Worm (Caenorhabditis elegans) whole organism, L1 larva: ENCODE data around the gene F47F2.3.

ENCODE experiments used
- F16B12.6 ChIP-seq: fragments of 150-350 bp; optimal IDR thresholded peaks from 2 replicates; lab custom pipeline; 2014; ENCODE audit warnings: missing biosample characterization, missing genetic modification characterization
- aha-1 ChIP-seq: fragments of 150-350 bp; optimal IDR thresholded peaks from 2 replicates; lab custom pipeline; 2014; ENCODE audit warnings: missing biosample characterization, missing genetic modification characterization
- aly-2 ChIP-seq: fragments of 150-350 bp; optimal IDR thresholded peaks from 2 replicates; lab custom pipeline; 2014; ENCODE audit warnings: missing biosample characterization, missing genetic modification characterization
- blmp-1 ChIP-seq: fragments of 150-350 bp; optimal IDR thresholded peaks from 2 replicates; lab custom pipeline; 2014; ENCODE audit warnings: missing biosample characterization, missing genetic modification characterization
- ceh-63 ChIP-seq: fragments of 200-800 bp; sonication (Bioruptor generic); optimal IDR thresholded peaks from 2 replicates; lab custom pipeline; 2018; ENCODE audit warnings: mild to moderate bottlenecking, missing genetic modification characterization, missing compliant biosample characterization
- ceh-82 ChIP-seq, 3 experiments: fragments of 150-350 bp in 1 of 3; sonication (generic microtip) in 2 of 3; optimal IDR thresholded peaks; 2 replicates each; lab custom pipeline; 2014 to 2017; ENCODE audit warnings: missing biosample characterization in 3 of 3, missing genetic modification characterization in 3 of 3
- ceh-90 ChIP-seq: sonication (generic microtip); optimal IDR thresholded peaks from 2 replicates; lab custom pipeline; 2016; ENCODE audit warnings: missing genetic modification characterization, missing compliant biosample characterization
- dpl-1 ChIP-seq, 3 experiments: fragments of 150-350 bp in 2 of 3; sonication (generic microtip) in 1 of 3; optimal IDR thresholded peaks; 2 replicates each; lab custom pipeline; 2014 to 2017; ENCODE audit warnings: missing biosample characterization in 3 of 3, missing genetic modification characterization in 3 of 3, missing genetic modification reagents in 3 of 3
- efl-3 ChIP-seq: fragments of 200-800 bp; sonication (Bioruptor generic); optimal IDR thresholded peaks from 2 replicates; lab custom pipeline; 2018; ENCODE audit warnings: mild to moderate bottlenecking, missing genetic modification characterization, missing compliant biosample characterization
- elt-3 ChIP-seq, 6 experiments: fragments of 150-350 bp in 1 of 6; sonication (generic microtip); optimal IDR thresholded peaks; 2 replicates each; lab custom pipeline; 2017 to 2018; ENCODE audit warnings: missing biosample characterization in 6 of 6, missing genetic modification characterization in 6 of 6, inconsistent platforms in 1 of 6
- fkh-10 ChIP-seq: sonication (generic microtip); optimal IDR thresholded peaks from 2 replicates; lab custom pipeline; 2017; ENCODE audit warnings: missing biosample characterization, missing genetic modification reagents, missing genetic modification characterization
- fkh-4 ChIP-seq: sonication (generic microtip); optimal IDR thresholded peaks from 2 replicates; lab custom pipeline; 2016; ENCODE audit warnings: missing compliant biosample characterization, missing genetic modification characterization, borderline replicate concordance
- irx-1 ChIP-seq: sonication (generic microtip); optimal IDR thresholded peaks from 2 replicates; lab custom pipeline; 2016; ENCODE audit warnings: missing genetic modification characterization, missing compliant biosample characterization
- isw-1 ChIP-seq: fragments of 200-800 bp; sonication (Bioruptor generic); IDR thresholded peaks from 2 replicates; pipeline ENCODE4 v1.3.6; 2022; ENCODE audit warnings: missing genetic modification characterization, missing compliant biosample characterization
- jun-1 ChIP-seq: fragments of 150-350 bp; optimal IDR thresholded peaks from 2 replicates; lab custom pipeline; 2014; ENCODE audit warnings: missing biosample characterization, missing genetic modification reagents, missing genetic modification characterization
- lin-14 ChIP-seq: fragments of 200-800 bp; sonication (Bioruptor generic); optimal IDR thresholded peaks from 2 replicates; lab custom pipeline; 2018; ENCODE audit warnings: mild to moderate bottlenecking, missing genetic modification characterization, moderate library complexity, missing compliant biosample characterization
- lsy-2 ChIP-seq, 2 experiments: fragments of 150-350 bp; optimal IDR thresholded peaks; 2 replicates each; lab custom pipeline; 2014; ENCODE audit warnings: missing biosample characterization in 2 of 2, missing genetic modification characterization in 2 of 2
- mdl-1 ChIP-seq, 2 experiments: fragments of 150-350 bp; optimal IDR thresholded peaks; 2 replicates each; lab custom pipeline; 2014 to 2017; ENCODE audit warnings: missing biosample characterization in 2 of 2, missing genetic modification characterization in 2 of 2, inconsistent platforms in 1 of 2
- mep-1 ChIP-seq: fragments of 150-350 bp; optimal IDR thresholded peaks from 2 replicates; lab custom pipeline; 2014; ENCODE audit warnings: missing biosample characterization, missing genetic modification characterization
- nhr-12 ChIP-seq: sonication (generic microtip); optimal IDR thresholded peaks from 2 replicates; lab custom pipeline; 2017; ENCODE audit warnings: missing biosample characterization, missing genetic modification characterization
- nhr-19 ChIP-seq: fragments of 200-800 bp; sonication (Bioruptor generic); conservative IDR thresholded peaks from 2 replicates; pipeline ENCODE4 v1.3.6; 2022; ENCODE audit warnings: missing genetic modification characterization, missing compliant biosample characterization
- nhr-20 ChIP-seq: sonication (generic microtip); optimal IDR thresholded peaks from 2 replicates; lab custom pipeline; 2016; ENCODE audit warnings: mild to moderate bottlenecking, missing genetic modification characterization, missing compliant biosample characterization
- nhr-47 ChIP-seq: sonication (generic microtip); optimal IDR thresholded peaks from 2 replicates; lab custom pipeline; 2016; ENCODE audit warnings: mild to moderate bottlenecking, missing genetic modification characterization, moderate library complexity, missing compliant biosample characterization
- nhr-71 ChIP-seq: sonication (generic microtip); optimal IDR thresholded peaks from 2 replicates; lab custom pipeline; 2016; ENCODE audit warnings: mild to moderate bottlenecking, missing genetic modification characterization, moderate library complexity, missing compliant biosample characterization
- nhr-76 ChIP-seq: sonication (generic microtip); optimal IDR thresholded peaks from 2 replicates; lab custom pipeline; 2017; ENCODE audit warnings: missing biosample characterization, missing genetic modification characterization
- nhr-77 ChIP-seq: fragments of 150-350 bp; optimal IDR thresholded peaks from 2 replicates; lab custom pipeline; 2014; ENCODE audit warnings: missing biosample characterization, missing genetic modification characterization
- nhr-84 ChIP-seq: sonication (generic microtip); optimal IDR thresholded peaks from 2 replicates; lab custom pipeline; 2017; ENCODE audit warnings: missing biosample characterization, missing genetic modification characterization
- nhr-85 ChIP-seq: sonication (generic microtip); peaks from one replicate; lab custom pipeline; 2016; ENCODE audit warnings: missing genetic modification characterization, inconsistent platforms, missing compliant biosample characterization
- pag-3 ChIP-seq: sonication (generic microtip); optimal IDR thresholded peaks from 2 replicates; lab custom pipeline; 2017; ENCODE audit warnings: missing genetic modification characterization, mild to moderate bottlenecking, missing compliant biosample characterization, antibody characterized with exemption, borderline replicate concordance; ENCODE audit not compliant: insufficient read depth
- pqm-1 ChIP-seq: sonication (generic microtip); optimal IDR thresholded peaks from 3 replicates; lab custom pipeline; 2017; ENCODE audit warnings: missing biosample characterization, missing genetic modification characterization
- rnt-1 ChIP-seq: sonication (generic microtip); optimal IDR thresholded peaks from 2 replicates; lab custom pipeline; 2016; ENCODE audit warnings: mild to moderate bottlenecking, missing genetic modification characterization, moderate library complexity, missing compliant biosample characterization
- snpc-4 ChIP-seq: fragments of 150-350 bp; optimal IDR thresholded peaks from 2 replicates; lab custom pipeline; 2014; ENCODE audit warnings: missing biosample characterization, missing genetic modification characterization
- sox-4 ChIP-seq: sonication (generic microtip); optimal IDR thresholded peaks from 2 replicates; lab custom pipeline; 2016; ENCODE audit warnings: missing genetic modification characterization, missing compliant biosample characterization
- sup-37 ChIP-seq: fragments of 200-800 bp; sonication (Bioruptor generic); optimal IDR thresholded peaks from 2 replicates; lab custom pipeline; 2018; ENCODE audit warnings: mild to moderate bottlenecking, missing genetic modification characterization, missing compliant biosample characterization
- swsn-7 ChIP-seq: sonication (generic microtip); optimal IDR thresholded peaks from 2 replicates; lab custom pipeline; 2016; ENCODE audit warnings: missing genetic modification characterization, missing compliant biosample characterization
- tbx-2 ChIP-seq: sonication (generic microtip); optimal IDR thresholded peaks from 2 replicates; lab custom pipeline; 2016; ENCODE audit warnings: missing genetic modification characterization, missing compliant biosample characterization
- unc-62 ChIP-seq: fragments of 150-350 bp; optimal IDR thresholded peaks from 2 replicates; lab custom pipeline; 2014; ENCODE audit warnings: missing biosample characterization, missing genetic modification reagents, missing genetic modification characterization
- ztf-4 ChIP-seq: fragments of 150-350 bp; optimal IDR thresholded peaks from 2 replicates; lab custom pipeline; 2014; ENCODE audit warnings: missing biosample characterization, missing genetic modification characterization

F47F2.3 gene

DNA sequence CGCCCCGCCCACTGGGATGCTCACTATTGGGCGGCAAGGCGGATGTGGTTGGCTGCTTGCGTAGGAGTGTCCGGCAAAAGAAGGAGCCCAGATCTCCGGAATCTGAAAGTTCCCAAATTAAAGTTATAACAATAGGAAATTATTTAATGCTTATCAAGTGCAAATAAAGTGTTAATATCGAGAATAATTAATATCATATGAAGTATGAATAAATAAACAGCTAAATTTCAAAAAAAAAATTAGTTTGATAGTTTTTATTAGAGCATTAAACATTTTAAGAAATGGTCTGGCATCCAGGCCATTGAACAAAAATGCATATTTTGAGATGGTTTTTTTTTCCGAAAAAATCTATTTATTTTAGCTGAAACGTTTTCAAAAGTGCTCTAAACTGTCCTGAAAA is 22.0 kb downstream of the F47F2.3 start, which contains the start of gene lim-4:
lim-4 (minus strand) TSS at position 101 of the 400 bp plus-strand sequence.
- no peak for TF ChIP-seq ceh-63 (GFP tag; lab: Kevin White, UChicago)
- TF ChIP-seq nhr-85 (tag; lab: Kevin White, UChicago), result no peak
- no peak for TF ChIP-seq pqm-1 (tag; lab: Kevin White, UChicago)
- TF ChIP-seq jun-1, result no peak
- TF ChIP-seq nhr-20 (tag; lab: Kevin White, UChicago), result no peak
- TF ChIP-seq blmp-1 (tag; lab: Kevin White, UChicago), result no peak
- no peak for TF ChIP-seq nhr-84
- TF ChIP-seq ztf-4 (tag; lab: Kevin White, UChicago), result no peak
- TF ChIP-seq ceh-82 (tag; optimal IDR thresholded peaks at IDR 0.05; lab: Kevin White, UChicago), result no peak
- TF ChIP-seq nhr-47 (tag; lab: Kevin White, UChicago), result no peak
- no peak for TF ChIP-seq nhr-76 (tag; lab: Kevin White, UChicago)
- TF ChIP-seq fkh-4 (tag; lab: Kevin White, UChicago), result no peak
- no peak for TF ChIP-seq irx-1
- TF ChIP-seq pag-3 (tag; lab: Kevin White, UChicago), result no peak
- TF ChIP-seq dpl-1 (GFP tag; optimal IDR thresholded peaks at IDR 0.05; lab: Kevin White, UChicago), result no peak
- TF ChIP-seq, all 84 proteins: peak for 0

DNA sequence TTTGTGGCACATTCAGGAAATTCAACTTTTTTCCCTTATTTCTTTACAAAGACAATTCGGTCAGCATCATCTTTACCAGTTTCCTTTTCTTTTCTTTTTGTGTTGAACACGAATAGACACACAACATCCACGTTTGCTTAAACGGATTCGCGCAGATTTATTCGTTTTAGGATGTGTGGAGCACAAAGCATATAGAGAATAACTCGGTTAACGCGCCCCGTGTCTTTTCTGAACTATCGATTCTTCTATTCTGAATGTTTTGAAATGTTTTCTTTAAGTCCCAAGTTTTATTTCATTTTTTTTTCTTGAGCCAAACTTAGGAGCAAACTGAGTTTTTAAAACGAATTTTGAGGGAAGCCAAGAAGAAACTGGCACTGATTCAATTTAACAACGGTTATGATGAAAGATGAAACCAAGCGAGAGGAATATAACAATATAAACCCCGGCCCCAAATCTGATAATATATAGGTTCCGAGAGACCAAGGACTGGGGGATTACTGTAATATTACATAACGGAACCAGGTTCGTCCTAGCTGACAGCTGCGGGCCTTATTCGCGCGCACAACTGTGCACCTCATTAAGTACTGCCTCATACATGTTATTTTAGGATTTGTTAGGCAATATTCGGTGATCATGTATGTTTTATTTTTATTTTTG is 23.8 kb downstream of the F47F2.3 start:
- TF ChIP-seq lin-14 (GFP tag; lab: Kevin White, UChicago), result peak; percentile 44
- peak; percentile 84 for TF ChIP-seq fkh-10 (GFP tag; lab: Kevin White, UChicago)
- TF ChIP-seq sup-37, result no peak
- TF ChIP-seq rnt-1 (tag; lab: Kevin White, UChicago), result no peak

DNA sequence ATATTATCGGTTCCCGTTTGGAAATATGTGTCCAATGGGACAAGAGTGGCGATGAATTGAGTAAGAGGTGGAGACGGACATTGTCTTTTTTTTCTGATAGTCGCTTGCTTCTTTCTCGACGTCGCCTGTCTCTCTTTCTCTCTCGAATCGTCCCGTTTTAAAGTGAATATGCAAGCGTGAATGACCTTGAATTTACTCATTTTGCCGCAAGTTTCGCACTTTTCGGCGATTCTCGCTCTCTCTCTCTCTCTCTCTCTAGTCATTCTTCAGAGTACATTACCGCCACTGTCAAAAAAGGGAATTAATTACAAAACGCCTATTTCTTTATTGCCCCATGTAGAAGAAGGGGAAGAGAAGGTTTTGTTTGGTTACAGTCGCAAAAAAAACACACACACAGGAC is 27.7 kb downstream of the F47F2.3 start:
- TF ChIP-seq nhr-85 (tag; lab: Kevin White, UChicago), result peak; percentile 82
- no peak for TF ChIP-seq ceh-90
- TF ChIP-seq mep-1 (tag; lab: Kevin White, UChicago), result peak; percentile 36
- TF ChIP-seq rnt-1 (tag; lab: Kevin White, UChicago), result peak; percentile 6
- TF ChIP-seq lsy-2 (tag; optimal IDR thresholded peaks at IDR 0.05; lab: Kevin White, UChicago), result peak in 1 of 2 experiments; percentile 4
- peak; percentile 66 for TF ChIP-seq lin-14 (GFP tag; lab: Kevin White, UChicago)
- TF ChIP-seq blmp-1 (tag; lab: Kevin White, UChicago), result peak; percentile 49
- TF ChIP-seq nhr-12 (tag; lab: Kevin White, UChicago), result no peak
- TF ChIP-seq, all 84 proteins: peak for 6

DNA sequence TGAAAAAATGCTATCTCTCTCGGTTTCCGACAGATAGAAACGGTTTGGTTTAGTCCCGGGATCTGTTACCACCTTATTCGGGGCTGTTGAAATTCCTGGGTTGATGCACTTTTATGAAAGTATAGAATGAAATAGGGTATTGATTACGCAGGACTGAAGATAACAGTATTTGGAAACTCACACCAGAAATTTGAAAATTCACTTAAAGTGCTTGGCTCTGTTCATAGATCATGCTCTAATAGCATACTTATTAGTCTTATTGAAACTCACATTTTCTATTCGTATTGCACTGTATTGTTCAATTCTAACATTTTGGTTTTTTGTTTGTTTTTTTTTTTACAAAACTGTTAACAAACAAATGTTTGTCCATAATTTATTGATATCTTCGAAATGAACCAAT is 29.3 kb downstream of the F47F2.3 start:
- TF ChIP-seq aha-1 (tag; lab: Kevin White, UChicago), result no peak
- TF ChIP-seq nhr-85 (tag; lab: Kevin White, UChicago), result peak; percentile 65
- no peak for TF ChIP-seq F16B12.6 (tag; lab: Kevin White, UChicago)

ce11 chrX:3861294-3861693 is 34.2 kb downstream of the F47F2.3 start:
- TF ChIP-seq ceh-63 (GFP tag; lab: Kevin White, UChicago) (no peak), tbx-2 (tag; lab: Kevin White, UChicago) (no peak), unc-62 (no peak), snpc-4 (tag; lab: Kevin White, UChicago) (no peak), sox-4 (tag; lab: Kevin White, UChicago) (no peak), isw-1 (no peak), aly-2 (no peak), mdl-1 (tag; optimal IDR thresholded peaks at IDR 0.05; lab: Kevin White, UChicago) (no peak), swsn-7 (no peak), elt-3 (tag; optimal IDR thresholded peaks at IDR 0.05; lab: Kevin White, UChicago) (no peak), nhr-71 (tag; lab: Kevin White, UChicago) (peak; percentile 44), nhr-19 (GFP tag; lab: Robert Waterston, UW) (0 out of 2 replicates have a peak, but pooled peaks have one; percentile 12), lin-14 (GFP tag; lab: Kevin White, UChicago) (peak; percentile 35), rnt-1 (tag; lab: Kevin White, UChicago) (peak; percentile 69), ceh-82 (tag; optimal IDR thresholded peaks at IDR 0.05; lab: Kevin White, UChicago) (no peak), fkh-10 (GFP tag; lab: Kevin White, UChicago) (no peak), dpl-1 (GFP tag; optimal IDR thresholded peaks at IDR 0.05; lab: Kevin White, UChicago) (no peak), nhr-77 (tag; lab: Kevin White, UChicago) (no peak), aha-1 (tag; lab: Kevin White, UChicago) (no peak), efl-3 (GFP tag; lab: Kevin White, UChicago) (no peak)
- TF ChIP-seq, all 84 proteins: peak for 4
